Worm (Caenorhabditis elegans) whole organism, L2 larva: ENCODE measurements around the gene sqt-1.

Experiments used
- lin-39 ChIP-seq: fragments of 150-350 bp; optimal IDR thresholded peaks from 2 replicates; lab custom pipeline; 2014; ENCODE audit warnings: missing biosample characterization, missing genetic modification reagents, missing genetic modification characterization
- nhr-23 ChIP-seq: fragments of 150-350 bp; optimal IDR thresholded peaks from 2 replicates; lab custom pipeline; 2014; ENCODE audit warnings: missing biosample characterization, missing genetic modification reagents, missing genetic modification characterization
- nhr-237 ChIP-seq: fragments of 150-350 bp; optimal IDR thresholded peaks from 2 replicates; lab custom pipeline; 2014; ENCODE audit warnings: missing biosample characterization, missing genetic modification characterization

DNA sequence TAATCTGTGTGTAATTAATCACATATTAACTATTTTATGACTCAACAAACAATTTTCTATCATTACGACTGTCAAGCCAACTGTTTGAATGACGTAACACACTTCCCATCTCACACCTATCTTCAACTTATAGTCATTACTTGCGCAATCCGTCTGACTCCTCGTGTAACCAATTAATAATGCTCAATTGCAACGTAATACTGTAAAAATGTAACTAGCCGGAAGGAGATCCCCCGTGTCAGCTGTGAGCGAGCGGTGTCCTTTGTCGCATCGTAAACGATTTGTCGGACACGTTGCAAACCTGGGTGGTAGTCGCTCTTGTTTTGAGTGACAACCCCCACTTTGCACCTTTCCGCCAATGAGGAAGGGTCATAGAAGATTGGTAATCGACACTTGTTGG is 49.5 kb downstream of the sqt-1 start:
- TF ChIP-seq lin-39 (no peak), nhr-23 (tag; lab: Kevin White, UChicago) (no peak), nhr-237 (no peak)
